Fruit fly (Drosophila melanogaster) whole organism, pupa: Measurements from ENCODE around the gene PolA2.

Source experiments
- CG34367 ChIP-seq: fragments of 200-800 bp; sonication (Bioruptor generic); optimal IDR thresholded peaks from 2 replicates; lab custom pipeline; 2018; ENCODE audit warnings: missing biosample characterization, mild to moderate bottlenecking, missing genetic modification characterization
- CG8301 ChIP-seq: fragments of 200-800 bp; sonication (Bioruptor generic); optimal IDR thresholded peaks from 2 replicates; lab custom pipeline; 2018; ENCODE audit warnings: missing biosample characterization, mild to moderate bottlenecking, missing genetic modification characterization
- D1 ChIP-seq: fragments of 200-800 bp; sonication (Bioruptor generic); optimal IDR thresholded peaks from 2 replicates; lab custom pipeline; 2018; ENCODE audit warnings: missing biosample characterization, mild to moderate bottlenecking, missing genetic modification characterization, moderate library complexity
- EcR ChIP-seq: fragments of 200-800 bp; sonication (Bioruptor generic); optimal IDR thresholded peaks from 3 replicates; lab custom pipeline; 2019; ENCODE audit warnings: missing biosample characterization, missing genetic modification characterization, mild to moderate bottlenecking, moderate library complexity, missing genetic modification reagents
- Ets98B ChIP-seq: fragments of 200-800 bp; sonication (Bioruptor generic); IDR thresholded peaks from 2 replicates; pipeline ENCODE4 v1.3.6; 2022; ENCODE audit warnings: missing biosample characterization, missing genetic modification characterization
- Pif1B ChIP-seq: fragments of 200-800 bp; sonication (Bioruptor generic); optimal IDR thresholded peaks from 3 replicates; lab custom pipeline; 2016; ENCODE audit warnings: missing biosample characterization, missing genetic modification characterization

DNA sequence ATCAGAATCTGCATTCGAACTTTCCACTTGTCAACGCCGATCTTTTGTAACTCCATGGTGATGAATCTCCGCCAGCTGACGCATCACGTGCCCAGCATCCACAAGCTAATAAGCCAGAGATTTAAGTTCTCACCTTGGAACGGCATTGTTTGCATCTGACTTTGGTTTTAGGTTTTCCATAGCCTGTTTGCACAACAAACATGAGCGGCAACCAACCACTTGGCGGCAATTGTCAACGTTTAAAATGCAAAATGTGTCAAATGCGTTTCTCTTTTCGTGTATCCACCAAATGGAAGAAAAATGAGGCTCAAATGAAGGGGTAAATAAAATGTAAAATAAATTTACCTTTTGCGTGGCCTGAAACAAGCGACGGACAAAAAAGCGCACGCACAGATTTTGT lies 36.6 kb upstream of the PolA2 start:
- TF ChIP-seq CG34367 (tag; lab: Kevin White, UChicago) (no peak), Pif1B (GFP tag; lab: Kevin White, UChicago) (no peak), Ets98B (GFP tag; lab: Robert Waterston, UW) (no peak), D1 (tag; lab: Kevin White, UChicago) (no peak), CG8301 (tag; lab: Kevin White, UChicago) (no peak), EcR (GFP tag; lab: Kevin White, UChicago) (no peak)
